Worm (Caenorhabditis elegans): ENCODE measurements around the gene asp-14.

The asp-14 gene

ce11 chrX:6448866-6449400 is 2.5 kb upstream of the asp-14 start, which contains the start of gene fah-1 (continued):
- TF ChIP-seq tra-1 (GFP tag; IDR thresholded peaks at IDR 0.05) (peak; percentile 74; the same call in 1 of the 2 replicates), nhr-28 (tag; optimal IDR thresholded peaks at IDR 0.05) (peak; percentile 22), jun-1 (tag; optimal IDR thresholded peaks at IDR 0.05) (no peak), php-3 (GFP tag; IDR thresholded peaks at IDR 0.05) (peak; percentile 71; the same call in 1 of the 2 replicates), ztf-7 (tag; optimal IDR thresholded peaks at IDR 0.05) (no peak), nhr-10 (tag; optimal IDR thresholded peaks at IDR 0.05) (no peak)

DNA sequence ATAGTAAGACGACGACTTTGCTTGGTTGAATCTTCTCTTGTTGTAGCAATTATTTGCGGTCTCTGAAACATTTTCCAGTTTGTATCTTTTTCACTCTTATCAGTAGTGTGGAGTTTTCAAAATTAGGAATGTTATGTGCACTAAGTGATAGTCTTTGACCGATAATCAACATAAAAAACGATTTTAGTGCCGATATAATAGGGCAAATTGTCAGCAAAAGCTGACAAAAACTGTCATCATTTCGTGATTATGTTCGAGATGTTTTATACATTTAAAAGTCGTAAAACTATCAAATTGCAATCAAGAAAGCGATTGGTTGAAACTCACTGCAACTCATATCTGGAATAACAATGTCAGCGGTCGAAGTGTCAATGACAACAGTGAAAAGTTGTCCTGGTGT is 1.2 kb downstream of the asp-14 start:
- TF ChIP-seq F49E8.2 (tag; optimal IDR thresholded peaks at IDR 0.05; ENCODE audit: borderline replicate concordance) (no peak), fkh-10 (GFP tag; optimal IDR thresholded peaks at IDR 0.05) (no peak), T20F7.1 (GFP tag; optimal IDR thresholded peaks at IDR 0.05) (peak; percentile 5), php-3 (GFP tag; IDR thresholded peaks at IDR 0.05) (peak; percentile 99), D1046.2 (GFP tag; IDR thresholded peaks at IDR 0.05) (no peak), set-16 (GFP tag; IDR thresholded peaks at IDR 0.05) (no peak), dpl-1 (GFP tag; optimal IDR thresholded peaks at IDR 0.05) (no peak), hlh-30 (tag; optimal IDR thresholded peaks at IDR 0.05; ENCODE audit: insufficient read depth) (no peak), snpc-4 (tag; optimal IDR thresholded peaks at IDR 0.05) (no peak), zip-2 (tag; optimal IDR thresholded peaks at IDR 0.05) (no peak), pqm-1 (tag; optimal IDR thresholded peaks at IDR 0.05) (peak; percentile 28), ZK337.2 (GFP tag; IDR thresholded peaks at IDR 0.05) (no peak), daf-16 (GFP tag; optimal IDR thresholded peaks at IDR 0.05) (no peak), daf-16 (tag; optimal IDR thresholded peaks at IDR 0.05) (peak; percentile 91), ces-1 (GFP tag; optimal IDR thresholded peaks at IDR 0.05) (no peak), spr-3 (GFP tag; optimal IDR thresholded peaks at IDR 0.05) (no peak), hlh-11 (tag; optimal IDR thresholded peaks at IDR 0.05) (no peak), mxl-3 (GFP tag; optimal IDR thresholded peaks at IDR 0.05) (no peak), nhr-28 (tag; optimal IDR thresholded peaks at IDR 0.05) (peak; percentile 22), lin-13 (GFP tag; optimal IDR thresholded peaks at IDR 0.05) (no peak), dmd-6 (GFP tag; IDR thresholded peaks at IDR 0.05) (peak; percentile 51), dve-1 (tag; optimal IDR thresholded peaks at IDR 0.05; ENCODE audit: insufficient read depth) (peak; percentile 89)

ce11 chrX:6443373-6443772 is 3.1 kb downstream of the asp-14 start, which contains the start of gene K10C2.7:
TSS of gene K10C2.7 (minus strand) at chrX:6443473.
- TF ChIP-seq hlh-11 (tag; optimal IDR thresholded peaks at IDR 0.05) (no peak), zfp-3 (GFP tag; conservative IDR thresholded peaks at IDR 0.05) (no peak), dve-1 (tag; optimal IDR thresholded peaks at IDR 0.05; ENCODE audit: insufficient read depth) (peak; percentile 19)

DNA sequence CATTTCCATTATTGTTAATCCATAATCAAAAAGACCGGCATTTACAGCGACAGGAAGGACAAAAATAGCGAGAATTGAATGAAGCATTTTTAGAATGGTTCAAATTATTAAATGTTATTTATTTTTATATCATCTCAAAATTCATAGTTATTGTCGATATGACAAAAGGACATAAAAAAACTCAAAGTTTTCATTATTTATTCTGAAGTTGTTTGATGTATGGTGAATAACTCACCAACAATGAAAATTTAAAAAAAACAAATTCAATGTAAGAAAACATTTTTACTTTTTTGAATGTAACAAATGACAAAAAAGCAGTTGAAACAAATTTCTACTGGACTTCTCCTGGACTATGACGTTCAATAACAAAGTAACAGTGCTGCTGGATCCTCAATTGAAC is 6.0 kb downstream of the asp-14 start, which contains the start of gene K10C2.14:
K10C2.14 (minus strand) TSS at position 101 of the 400 bp plus-strand sequence.
- TF ChIP-seq ceh-28 (tag; optimal IDR thresholded peaks at IDR 0.05): no peak
- no peak for TF ChIP-seq duxl-1 (tag; optimal IDR thresholded peaks at IDR 0.05; ENCODE audit: poor library complexity)
- no peak for TF ChIP-seq D1046.2 (GFP tag; IDR thresholded peaks at IDR 0.05)
- TF ChIP-seq nhr-76 (tag; optimal IDR thresholded peaks at IDR 0.05): no peak
- no peak for TF ChIP-seq zag-1 (tag; optimal IDR thresholded peaks at IDR 0.05)
- TF ChIP-seq mep-1 (tag; optimal IDR thresholded peaks at IDR 0.05): no peak
- TF ChIP-seq vab-7 (GFP tag; IDR thresholded peaks at IDR 0.05): no peak
- TF ChIP-seq pha-4 (GFP tag; IDR thresholded peaks at IDR 0.05): no peak
- no peak for TF ChIP-seq pha-4 (tag; optimal IDR thresholded peaks at IDR 0.05)
- no peak for TF ChIP-seq daf-12 (tag; optimal IDR thresholded peaks at IDR 0.05)
- TF ChIP-seq F10B5.3 (tag; optimal IDR thresholded peaks at IDR 0.05): no peak
- TF ChIP-seq nhr-42 (GFP tag; IDR thresholded peaks at IDR 0.05): no peak
- no peak for TF ChIP-seq zfp-3 (GFP tag; conservative IDR thresholded peaks at IDR 0.05)
- TF ChIP-seq Y75B8A.6 (GFP tag; IDR thresholded peaks at IDR 0.05): no peak
- no peak for TF ChIP-seq R02D3.7 (tag; optimal IDR thresholded peaks at IDR 0.05)
- no peak for TF ChIP-seq nhr-10 (tag; optimal IDR thresholded peaks at IDR 0.05)
- TF ChIP-seq pqm-1 (tag; optimal IDR thresholded peaks at IDR 0.05): no peak
- TF ChIP-seq nhr-102 (tag; optimal IDR thresholded peaks at IDR 0.05): no peak

All from whole organism, L4 larva.